Worm (Caenorhabditis elegans) whole organism, L3 larva: Measurements from ENCODE around the gene tsp-8.

ENCODE experiments used
- ama-1 ChIP-seq: fragments of 150-350 bp; optimal IDR thresholded peaks from 2 replicates; lab custom pipeline; 2018
- jun-1 ChIP-seq: fragments of 150-350 bp; optimal IDR thresholded peaks from 2 replicates; lab custom pipeline; 2014; ENCODE audit warnings: missing biosample characterization, missing genetic modification reagents, missing genetic modification characterization
- nhr-12 ChIP-seq: fragments of 150-350 bp; optimal IDR thresholded peaks from 2 replicates; lab custom pipeline; 2014; ENCODE audit warnings: missing biosample characterization, missing genetic modification characterization
- skn-1 ChIP-seq: fragments of 150-350 bp; optimal IDR thresholded peaks from 2 replicates; lab custom pipeline; 2014; ENCODE audit warnings: missing biosample characterization, missing genetic modification characterization
- snpc-4 ChIP-seq: fragments of 150-350 bp; optimal IDR thresholded peaks from 2 replicates; lab custom pipeline; 2014; ENCODE audit warnings: missing biosample characterization, missing genetic modification characterization

ce11 chrX:14692905-14693304 lies 36.4 kb downstream of the tsp-8 start, which contains the start of gene sox-3:
- TF ChIP-seq ama-1 (lab: Kevin White, UChicago) = no peak
- no peak for TF ChIP-seq nhr-12 (tag; lab: Kevin White, UChicago)
- no peak for TF ChIP-seq jun-1
- TF ChIP-seq skn-1 (tag; lab: Kevin White, UChicago) = no peak
- TF ChIP-seq snpc-4 (tag; lab: Kevin White, UChicago) = no peak
